ENCODE assay signal across 3 worm cellular contexts in the genomic region with DNA sequence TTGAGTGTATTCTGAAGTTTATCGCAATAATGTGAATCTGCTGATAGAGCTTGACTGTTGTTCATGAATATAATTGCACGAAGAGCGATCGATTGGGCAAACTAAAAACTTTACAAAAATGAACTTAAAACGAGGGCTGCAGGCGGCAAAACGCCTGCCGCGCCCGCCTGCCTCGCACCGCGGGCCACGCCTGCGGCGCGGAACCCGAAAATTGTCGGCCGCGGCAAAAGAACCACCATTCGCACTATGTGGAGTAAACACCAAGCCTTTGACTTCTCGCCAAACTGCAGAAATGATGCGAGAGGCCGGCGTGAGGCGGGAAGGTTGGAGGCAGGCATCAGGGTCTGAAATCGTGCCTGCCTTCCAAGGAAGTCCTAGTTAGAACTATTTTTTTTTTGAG.
TF ChIP-seq lines count a peak whose summit lies in the region.

No protein-coding gene starts in this region.

TF ChIP-seq in whole organism, L1 larva, 84 proteins besides CTCF, POLR2A, EP300 and RAD21:
- TF ChIP-seq ets-5 (GFP tag; IDR thresholded peaks at IDR 0.05; lab: Robert Waterston, UW) = 0 out of 2 replicates have a peak, but pooled peaks have one; percentile 9
- no peak for TF ChIP-seq nhr-19 (GFP tag; conservative IDR thresholded peaks at IDR 0.05; lab: Robert Waterston, UW)

TF ChIP-seq in whole organism, L4 larva, 104 proteins besides CTCF, POLR2A, EP300 and RAD21:
- no peak for TF ChIP-seq ceh-28 (tag; optimal IDR thresholded peaks at IDR 0.05; lab: Kevin White, UChicago)
- 0 out of 2 replicates have a peak, but pooled peaks have one; percentile 18 for TF ChIP-seq lin-29 (GFP tag; IDR thresholded peaks at IDR 0.05; lab: Robert Waterston, UW)
- no peak for TF ChIP-seq nhr-111 (GFP tag; optimal IDR thresholded peaks at IDR 0.05; lab: Kevin White, UChicago)
- peak; percentile 25 for TF ChIP-seq aha-1 (tag; lab: Kevin White, UChicago)
- no peak for TF ChIP-seq php-3 (GFP tag; IDR thresholded peaks at IDR 0.05; lab: Robert Waterston, UW)
- no peak for TF ChIP-seq snpc-4 (tag; optimal IDR thresholded peaks at IDR 0.05; lab: Kevin White, UChicago)
- no peak for TF ChIP-seq lir-3 (tag; optimal IDR thresholded peaks at IDR 0.05; lab: Kevin White, UChicago)
- TF ChIP-seq nhr-41 (GFP tag; IDR thresholded peaks at IDR 0.05; lab: Robert Waterston, UW) = no peak
- TF ChIP-seq F26F4.8 (GFP tag; conservative IDR thresholded peaks at IDR 0.05; lab: Robert Waterston, UW) = 0 out of 2 replicates have a peak, but pooled peaks have one; percentile 45
- TF ChIP-seq set-16 (GFP tag; IDR thresholded peaks at IDR 0.05; lab: Robert Waterston, UW) = peak; percentile 92
- TF ChIP-seq nhr-77 (tag; optimal IDR thresholded peaks at IDR 0.05; lab: Kevin White, UChicago) = no peak
- 0 out of 2 replicates have a peak, but pooled peaks have one; percentile 46 for TF ChIP-seq snpc-1.2 (GFP tag; IDR thresholded peaks at IDR 0.05; lab: Robert Waterston, UW)
- TF ChIP-seq pqm-1 (tag; optimal IDR thresholded peaks at IDR 0.05; lab: Kevin White, UChicago) = no peak
- no peak for TF ChIP-seq D1046.2 (GFP tag; IDR thresholded peaks at IDR 0.05; lab: Robert Waterston, UW)
- TF ChIP-seq egl-43 (GFP tag; IDR thresholded peaks at IDR 0.05; lab: Robert Waterston, UW) = peak; percentile 70
- 0 out of 2 replicates have a peak, but pooled peaks have one; percentile 6 for TF ChIP-seq pha-4 (GFP tag; IDR thresholded peaks at IDR 0.05; lab: Robert Waterston, UW)
- TF ChIP-seq pha-4 (tag; optimal IDR thresholded peaks at IDR 0.05; lab: Kevin White, UChicago) = no peak
- TF ChIP-seq tag-97 (GFP tag; IDR thresholded peaks at IDR 0.05; lab: Robert Waterston, UW) = no peak
- TF ChIP-seq F49E8.2 (tag; optimal IDR thresholded peaks at IDR 0.05; lab: Kevin White, UChicago; ENCODE audit: borderline replicate concordance) = no peak
TF ChIP-seq in whole organism, L4 larva: peak in this region for 7.

TF ChIP-seq in whole organism, young adult, 124 proteins besides CTCF, POLR2A, EP300 and RAD21:
- TF ChIP-seq snpc-4 (GFP tag; optimal IDR thresholded peaks at IDR 0.05; lab: Kevin White, UChicago) (no peak), snpc-4 (tag; optimal IDR thresholded peaks at IDR 0.05; lab: Kevin White, UChicago) (peak in 2 of 4 experiments; percentile 41 to 82), K11D2.4 (GFP tag; IDR thresholded peaks at IDR 0.05; lab: Robert Waterston, UW) (peak; percentile 20; the same call in 1 of the 2 replicates), F57A8.1 (GFP tag; optimal IDR thresholded peaks at IDR 0.05; lab: Kevin White, UChicago) (no peak), madf-8 (GFP tag; conservative IDR thresholded peaks at IDR 0.05; lab: Robert Waterston, UW) (no peak), efl-1 (GFP tag; optimal IDR thresholded peaks at IDR 0.05; lab: Kevin White, UChicago) (no peak), snpc-1.1 (tag; optimal IDR thresholded peaks at IDR 0.05; lab: Kevin White, UChicago; ENCODE audit: insufficient read depth) (peak; percentile 61), bed-2 (GFP tag; IDR thresholded peaks at IDR 0.05; lab: Robert Waterston, UW) (0 out of 2 replicates have a peak, but pooled peaks have one; percentile 18), Y56A3A.18 (GFP tag; IDR thresholded peaks at IDR 0.05; lab: Robert Waterston, UW) (no peak), madf-3 (GFP tag; IDR thresholded peaks at IDR 0.05; lab: Robert Waterston, UW) (no peak), T07F8.4 (tag; optimal IDR thresholded peaks at IDR 0.05; lab: Kevin White, UChicago) (no peak), lin-26 (GFP tag; IDR thresholded peaks at IDR 0.05; lab: Robert Waterston, UW) (peak; percentile 62), ztf-6 (GFP tag; IDR thresholded peaks at IDR 0.05; lab: Robert Waterston, UW) (no peak), egrh-3 (GFP tag; IDR thresholded peaks at IDR 0.05; lab: Robert Waterston, UW) (peak; percentile 72; the same call in 1 of the 2 replicates), dpff-1 (tag; optimal IDR thresholded peaks at IDR 0.05; lab: Kevin White, UChicago) (no peak), Y95B8A.8 (GFP tag; IDR thresholded peaks at IDR 0.05; lab: Robert Waterston, UW) (no peak), F10E7.11 (tag; optimal IDR thresholded peaks at IDR 0.05; lab: Kevin White, UChicago) (no peak), ztf-18 (tag; optimal IDR thresholded peaks at IDR 0.05; lab: Kevin White, UChicago) (no peak)
